Worm (Caenorhabditis elegans): ENCODE results near the gene usp-46.
A peak's percentile ranks its signal among the peaks of the same experiment; 100 is the strongest.

The usp-46 gene

ce11 chrIII:9779080-9779479 is 2.7 kb downstream of the usp-46 start:
- TF ChIP-seq ref-2 (tag; optimal IDR thresholded peaks at IDR 0.05) (no peak), unc-3 (GFP tag; conservative IDR thresholded peaks at IDR 0.05) (no peak), unc-3 (tag; optimal IDR thresholded peaks at IDR 0.05) (no peak)

ce11 chrIII:9780254-9780653 is 3.8 kb downstream of the usp-46 start, which contains the start of gene sqv-3:
sqv-3 (minus strand) TSS chrIII:9780354.
- no peak for TF ChIP-seq ceh-19 (GFP tag; optimal IDR thresholded peaks at IDR 0.05)
- no peak for TF ChIP-seq pax-1 (tag; optimal IDR thresholded peaks at IDR 0.05)
- TF ChIP-seq ahr-1 (tag; optimal IDR thresholded peaks at IDR 0.05): no peak
- no peak for TF ChIP-seq pros-1 (tag; optimal IDR thresholded peaks at IDR 0.05)
- TF ChIP-seq pat-9 (tag; optimal IDR thresholded peaks at IDR 0.05): no peak
- no peak for TF ChIP-seq ceh-24 (tag; optimal IDR thresholded peaks at IDR 0.05)
- TF ChIP-seq hlh-6 (tag; optimal IDR thresholded peaks at IDR 0.05): no peak
- no peak for TF ChIP-seq pha-2 (tag; optimal IDR thresholded peaks at IDR 0.05)
- no peak for TF ChIP-seq ztf-16 (tag; optimal IDR thresholded peaks at IDR 0.05)

- TF ChIP-seq madf-2 (tag; optimal IDR thresholded peaks at IDR 0.05) (no peak), ceh-9 (tag; optimal IDR thresholded peaks at IDR 0.05) (no peak), pat-9 (tag; optimal IDR thresholded peaks at IDR 0.05) (no peak), fkh-6 (tag; optimal IDR thresholded peaks at IDR 0.05) (no peak), pag-3 (tag; optimal IDR thresholded peaks at IDR 0.05; ENCODE audit: borderline replicate concordance) (no peak), pax-1 (tag; optimal IDR thresholded peaks at IDR 0.05) (no peak), hlh-13 (GFP tag; optimal IDR thresholded peaks at IDR 0.05) (no peak), pha-4 (tag; optimal IDR thresholded peaks at IDR 0.05) (no peak), nhr-11 (tag; optimal IDR thresholded peaks at IDR 0.05) (no peak), ceh-2 (tag; optimal IDR thresholded peaks at IDR 0.05) (no peak), ceh-18 (tag; optimal IDR thresholded peaks at IDR 0.05) (peak; percentile 52), K09A11.1 (tag; optimal IDR thresholded peaks at IDR 0.05; ENCODE audit: insufficient read depth) (peak; percentile 15), T23F11.4 (GFP tag; optimal IDR thresholded peaks at IDR 0.05) (no peak), unc-3 (GFP tag; conservative IDR thresholded peaks at IDR 0.05) (no peak), unc-3 (tag; optimal IDR thresholded peaks at IDR 0.05) (no peak), elt-2 (tag; optimal IDR thresholded peaks at IDR 0.05) (peak; percentile 39), ttx-3 (tag; optimal IDR thresholded peaks at IDR 0.05) (peak; percentile 2), F13H6.1 (tag; optimal IDR thresholded peaks at IDR 0.05) (no peak), unc-42 (tag; optimal IDR thresholded peaks at IDR 0.05) (peak; percentile 44), sox-2 (GFP tag; IDR thresholded peaks at IDR 0.05) (no peak), zip-5 (tag; optimal IDR thresholded peaks at IDR 0.05) (no peak), dve-1 (tag; optimal IDR thresholded peaks at IDR 0.05) (peak; percentile 58), nhr-232 (tag; optimal IDR thresholded peaks at IDR 0.05) (no peak), gmeb-2 (tag; optimal IDR thresholded peaks at IDR 0.05) (no peak), ceh-34 (tag; optimal IDR thresholded peaks at IDR 0.05) (peak; percentile 31), tbx-2 (tag; optimal IDR thresholded peaks at IDR 0.05) (peak; percentile 65), pros-1 (tag; optimal IDR thresholded peaks at IDR 0.05) (no peak), ceh-6 (GFP tag; optimal IDR thresholded peaks at IDR 0.05) (no peak), tbx-7 (tag; optimal IDR thresholded peaks at IDR 0.05) (no peak), ceh-48 (tag; optimal IDR thresholded peaks at IDR 0.05) (peak; percentile 47), lim-6 (tag; optimal IDR thresholded peaks at IDR 0.05) (no peak), fkh-10 (GFP tag; optimal IDR thresholded peaks at IDR 0.05) (no peak), ceh-22 (tag; optimal IDR thresholded peaks at IDR 0.05) (no peak), ets-4 (tag; optimal IDR thresholded peaks at IDR 0.05) (peak; percentile 14), hlh-30 (tag; optimal IDR thresholded peaks at IDR 0.05; ENCODE audit: insufficient read depth) (peak; percentile 26), Y22D7AL.16 (tag; optimal IDR thresholded peaks at IDR 0.05) (no peak), pqm-1 (tag; optimal IDR thresholded peaks at IDR 0.05) (no peak), ceh-30 (tag; optimal IDR thresholded peaks at IDR 0.05) (peak; percentile 26), hlh-6 (tag; optimal IDR thresholded peaks at IDR 0.05) (no peak), mec-3 (tag; optimal IDR thresholded peaks at IDR 0.05; ENCODE audit: borderline replicate concordance) (no peak), sox-4 (tag; optimal IDR thresholded peaks at IDR 0.05) (no peak), npax-4 (tag; optimal IDR thresholded peaks at IDR 0.05) (no peak), hlh-8 (tag; optimal IDR thresholded peaks at IDR 0.05) (no peak)
Measured at ce11 chrIII:9780665-9781304, 4.4 kb downstream of the usp-46 start, which contains the start of gene vha-1. vha-1 (plus strand) TSS chrIII:9781254.

Measured in whole organism, late embryonic.